Worm (Caenorhabditis elegans): ENCODE results near the gene ZK896.4.
"Not testable (repeated sequence)": the region's sequence is repeated elsewhere in the genome, so short reads cannot be mapped to it uniquely, and the experiment has no call there.

ce11 chrIV:12875260-12875659 lies 7.8 kb downstream of the ZK896.4 start, which contains the start of gene ZK896.1:
- TF ChIP-seq nhr-28 (tag; optimal IDR thresholded peaks at IDR 0.05); zag-1 (tag; optimal IDR thresholded peaks at IDR 0.05); fkh-10 (GFP tag; optimal IDR thresholded peaks at IDR 0.05); ceh-9 (tag; optimal IDR thresholded peaks at IDR 0.05); ztf-4 (tag; optimal IDR thresholded peaks at IDR 0.05); nhr-77 (tag; optimal IDR thresholded peaks at IDR 0.05); nfya-1 (tag; optimal IDR thresholded peaks at IDR 0.05; ENCODE audit: insufficient read depth); nhr-11 (tag; optimal IDR thresholded peaks at IDR 0.05); pha-4 (tag; optimal IDR thresholded peaks at IDR 0.05); egl-27 (tag; optimal IDR thresholded peaks at IDR 0.05); ama-1 (optimal IDR thresholded peaks at IDR 0.05); snpc-4 (tag; optimal IDR thresholded peaks at IDR 0.05); unc-62 (GFP tag; optimal IDR thresholded peaks at IDR 0.05); daf-12 (tag; optimal IDR thresholded peaks at IDR 0.05): not testable (repeated sequence)

Measured in whole organism, L3 larva.